Fruit fly (Drosophila melanogaster): ENCODE data around the gene GAA1.
A peak's percentile ranks its signal among the peaks of the same experiment; 100 is the strongest.

dm6 chrX:5885521-5885920 lies 12.4 kb upstream of the GAA1 start:
- TF ChIP-seq kay (GFP tag; ENCODE audit: borderline replicate concordance) (no peak), CG11617 (GFP tag; optimal IDR thresholded peaks at IDR 0.05) (no peak), cic (GFP tag; optimal IDR thresholded peaks at IDR 0.05) (no peak), CG7101 (tag; optimal IDR thresholded peaks at IDR 0.05) (no peak), pad (GFP tag; optimal IDR thresholded peaks at IDR 0.05) (peak; percentile 96), tj (GFP tag; optimal IDR thresholded peaks at IDR 0.05) (no peak), Crg-1 (GFP tag; optimal IDR thresholded peaks at IDR 0.05) (no peak)
